Worm (Caenorhabditis elegans): Measurements from ENCODE around the gene F49C12.2.

- TF ChIP-seq F13H6.1 (tag; optimal IDR thresholded peaks at IDR 0.05) (no peak), T23F11.4 (GFP tag; optimal IDR thresholded peaks at IDR 0.05) (no peak), K02D7.2 (tag; optimal IDR thresholded peaks at IDR 0.05) (no peak), ttx-3 (tag; optimal IDR thresholded peaks at IDR 0.05) (no peak), pag-3 (tag; optimal IDR thresholded peaks at IDR 0.05; ENCODE audit: borderline replicate concordance) (no peak), rnt-1 (tag; optimal IDR thresholded peaks at IDR 0.05) (no peak), unc-55 (GFP tag; optimal IDR thresholded peaks at IDR 0.05) (no peak), ceh-48 (tag; optimal IDR thresholded peaks at IDR 0.05) (no peak), dve-1 (tag; optimal IDR thresholded peaks at IDR 0.05) (no peak), lin-11 (tag; optimal IDR thresholded peaks at IDR 0.05) (no peak), ama-1 (optimal IDR thresholded peaks at IDR 0.05) (no peak), Y22D7AL.16 (tag; optimal IDR thresholded peaks at IDR 0.05) (no peak), fkh-10 (GFP tag; optimal IDR thresholded peaks at IDR 0.05) (no peak), ets-4 (tag; optimal IDR thresholded peaks at IDR 0.05) (no peak)
Observed at ce11 chrIV:9304617-9305016, 5.6 kb upstream of the F49C12.2 start, which contains the start of gene F49C12.5.
